Worm (Caenorhabditis elegans): ENCODE data around the gene ZC262.2.
"Not testable (repeated sequence)": the region's sequence is repeated elsewhere in the genome, so short reads cannot be mapped to it uniquely, and the experiment has no call there.

ZC262.2 gene

DNA sequence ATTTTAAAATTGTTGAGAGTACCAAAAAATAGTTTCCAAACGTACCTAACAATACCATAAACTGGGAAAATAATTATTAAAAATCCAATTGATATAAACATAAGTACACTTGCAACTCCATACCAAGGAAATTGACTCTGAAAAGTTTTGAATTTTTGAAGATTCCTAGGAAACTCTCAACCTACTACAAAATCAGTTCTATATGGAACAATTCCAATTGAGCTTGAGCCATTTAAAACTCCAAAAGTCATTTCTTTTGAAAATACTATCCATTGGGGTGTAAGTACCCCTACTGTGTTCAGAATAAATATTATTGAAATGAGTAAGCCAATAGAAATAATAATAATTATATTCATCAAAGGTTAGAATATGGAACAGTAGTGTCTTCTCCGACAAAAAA is 7.5 kb downstream of the ZC262.2 start, which contains the start of gene clc-28:
Gene clc-28, minus strand, starts transcription at position 101 of the 400 bp plus-strand sequence.
- not testable (repeated sequence) for TF ChIP-seq ceh-36 (tag; optimal IDR thresholded peaks at IDR 0.05); sea-1 (GFP tag; conservative IDR thresholded peaks at IDR 0.05); aly-1 (tag; optimal IDR thresholded peaks at IDR 0.05)

DNA sequence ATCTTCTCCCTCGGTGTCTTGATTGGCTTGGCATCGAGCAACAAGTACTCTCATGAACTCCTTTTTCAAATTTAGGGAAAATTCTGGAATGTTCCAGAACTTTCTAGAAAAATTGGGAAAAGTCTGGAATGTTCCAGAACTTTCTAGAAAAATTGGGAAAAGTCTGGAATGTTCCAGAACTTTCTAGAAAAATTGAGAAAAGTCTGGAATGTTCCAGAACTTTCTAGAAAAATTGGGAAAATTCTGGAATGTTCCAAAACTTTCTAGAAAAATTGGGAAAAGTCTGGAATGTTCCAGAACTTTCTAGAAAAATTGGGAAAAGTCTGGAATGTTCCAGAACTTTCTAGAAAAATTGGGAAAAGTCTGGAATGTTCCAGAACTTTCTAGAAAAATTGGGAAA is 12.4 kb downstream of the ZC262.2 start, which contains the start of gene ZC262.7:
Gene ZC262.7, minus strand, starts transcription at position 54 of the 400 bp plus-strand sequence.
- TF ChIP-seq F13C5.2 (tag; optimal IDR thresholded peaks at IDR 0.05); ama-1 (optimal IDR thresholded peaks at IDR 0.05); aly-1 (tag; optimal IDR thresholded peaks at IDR 0.05): not testable (repeated sequence)

DNA sequence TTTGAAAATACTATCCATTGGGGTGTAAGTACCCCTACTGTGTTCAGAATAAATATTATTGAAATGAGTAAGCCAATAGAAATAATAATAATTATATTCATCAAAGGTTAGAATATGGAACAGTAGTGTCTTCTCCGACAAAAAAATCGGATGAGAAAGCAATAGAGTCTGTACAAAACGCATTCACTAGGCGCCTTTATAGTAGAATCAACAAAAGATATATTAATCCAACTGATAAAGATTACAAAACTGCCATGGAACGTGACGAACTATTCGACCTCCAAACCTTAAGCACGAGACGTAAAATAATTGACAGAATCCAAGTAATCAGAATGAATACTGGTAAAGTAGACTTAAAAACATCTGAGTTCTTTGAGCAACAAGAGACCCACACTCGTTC is 16.0 kb downstream of the ZC262.2 start, which contains the start of gene clc-29:
Gene clc-29, minus strand, starts transcription at position 101 of the 400 bp plus-strand sequence.
- not testable (repeated sequence) for TF ChIP-seq aly-1 (tag; optimal IDR thresholded peaks at IDR 0.05); F13C5.2 (tag; optimal IDR thresholded peaks at IDR 0.05); tbx-37 (GFP tag; conservative IDR thresholded peaks at IDR 0.05)

DNA sequence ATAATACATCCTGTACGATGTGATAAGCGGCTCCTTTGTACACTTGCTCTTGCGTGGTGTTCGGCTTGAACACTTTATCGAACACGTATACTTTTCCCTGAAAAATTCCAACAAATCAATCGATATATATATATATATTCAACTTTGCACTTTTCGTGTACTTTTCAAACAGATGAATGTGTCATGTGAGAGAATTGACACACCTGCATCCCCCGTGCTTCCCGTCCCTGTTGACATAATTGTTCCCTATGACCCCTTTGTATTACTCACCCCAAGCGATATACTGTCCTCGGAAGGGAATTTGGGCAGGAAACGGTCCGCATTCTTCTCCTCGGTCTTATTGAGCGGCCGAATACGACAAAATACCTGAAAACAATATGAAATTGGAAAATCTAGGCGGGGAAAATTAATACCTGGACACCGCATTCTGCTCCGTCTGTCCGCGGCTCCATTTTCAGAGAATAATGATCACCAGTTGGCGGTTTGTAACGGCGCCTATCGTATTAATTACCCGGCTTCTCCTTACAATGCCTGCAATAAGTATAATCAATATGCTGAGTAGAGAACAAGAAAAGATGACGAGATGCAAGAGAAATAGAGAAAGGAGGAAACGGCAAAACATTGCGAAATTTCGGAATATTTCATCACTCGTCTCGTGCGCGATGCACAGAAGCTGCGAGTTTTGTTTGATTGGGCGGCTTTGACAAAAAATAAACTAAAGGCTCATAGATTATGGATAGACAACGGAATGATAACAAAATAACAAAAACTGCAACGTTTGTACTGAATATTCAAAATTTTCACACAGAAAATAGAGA is 23.0 kb downstream of the ZC262.2 start, which contains the start of gene unc-116:
Gene unc-116, minus strand, starts transcription at position 531 of the 818 bp plus-strand sequence.
- TF ChIP-seq scrt-1 (GFP tag; IDR thresholded peaks at IDR 0.05) (no peak), hmg-4 (GFP tag; optimal IDR thresholded peaks at IDR 0.05) (peak; percentile 63)

DNA sequence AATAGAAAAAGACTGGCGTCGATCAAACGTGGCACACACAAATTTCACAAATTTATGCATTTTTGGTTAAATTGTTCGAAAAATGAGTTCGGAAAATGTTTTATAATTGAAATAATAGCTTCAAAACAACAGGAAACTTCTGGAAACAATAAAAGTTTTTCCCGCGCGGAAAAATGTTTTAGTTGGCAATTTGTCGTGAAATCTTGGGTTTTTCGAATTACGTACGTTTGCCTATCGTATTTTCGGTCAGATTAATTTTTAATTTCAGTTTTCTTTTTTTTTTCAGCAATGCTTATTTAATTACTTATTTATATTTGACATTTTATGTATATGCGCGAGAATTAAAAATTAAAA is 23.6 kb downstream of the ZC262.2 start:
- TF ChIP-seq sea-1 (GFP tag; conservative IDR thresholded peaks at IDR 0.05) (no peak), ceh-13 (GFP tag; optimal IDR thresholded peaks at IDR 0.05) (no peak), F13C5.2 (tag; optimal IDR thresholded peaks at IDR 0.05) (no peak), hmg-4 (GFP tag; optimal IDR thresholded peaks at IDR 0.05) (no peak), ets-7 (tag; optimal IDR thresholded peaks at IDR 0.05) (no peak), flt-1 (GFP tag; IDR thresholded peaks at IDR 0.05) (no peak), ceh-36 (tag; optimal IDR thresholded peaks at IDR 0.05) (no peak), tbx-37 (GFP tag; conservative IDR thresholded peaks at IDR 0.05) (no peak), aly-1 (tag; optimal IDR thresholded peaks at IDR 0.05) (no peak), pes-1 (GFP tag; IDR thresholded peaks at IDR 0.05) (no peak), B0310.2 (tag; optimal IDR thresholded peaks at IDR 0.05) (no peak)

DNA sequence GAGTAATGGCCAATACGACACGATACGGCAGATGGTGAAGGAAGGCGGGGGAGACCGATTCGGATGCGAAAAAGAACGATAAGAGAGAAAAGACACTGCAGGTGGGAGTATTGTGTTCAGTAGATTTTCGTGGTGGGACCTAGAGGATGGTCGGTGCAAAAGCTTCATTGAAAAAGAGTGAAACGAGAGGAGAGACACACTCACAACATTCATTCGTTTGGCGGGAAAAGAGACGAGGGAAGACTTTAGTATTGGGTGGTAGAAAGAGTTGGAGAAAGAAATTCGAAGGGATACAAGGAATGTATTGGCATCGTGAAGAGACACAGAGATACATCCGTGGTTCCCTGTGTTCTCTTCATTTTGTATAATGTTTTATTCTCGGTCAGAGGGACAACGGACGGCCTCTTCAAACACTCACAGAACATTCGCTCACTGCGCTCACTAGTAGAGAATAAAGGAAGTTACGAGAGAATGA is 24.6 kb downstream of the ZC262.2 start:
- TF ChIP-seq tbx-37 (GFP tag; conservative IDR thresholded peaks at IDR 0.05) (no peak), aly-1 (tag; optimal IDR thresholded peaks at IDR 0.05) (peak; percentile 72), hmg-4 (GFP tag; optimal IDR thresholded peaks at IDR 0.05) (peak; percentile 78), F13C5.2 (tag; optimal IDR thresholded peaks at IDR 0.05) (peak; percentile 49), tra-4 (tag; optimal IDR thresholded peaks at IDR 0.05) (no peak)

DNA sequence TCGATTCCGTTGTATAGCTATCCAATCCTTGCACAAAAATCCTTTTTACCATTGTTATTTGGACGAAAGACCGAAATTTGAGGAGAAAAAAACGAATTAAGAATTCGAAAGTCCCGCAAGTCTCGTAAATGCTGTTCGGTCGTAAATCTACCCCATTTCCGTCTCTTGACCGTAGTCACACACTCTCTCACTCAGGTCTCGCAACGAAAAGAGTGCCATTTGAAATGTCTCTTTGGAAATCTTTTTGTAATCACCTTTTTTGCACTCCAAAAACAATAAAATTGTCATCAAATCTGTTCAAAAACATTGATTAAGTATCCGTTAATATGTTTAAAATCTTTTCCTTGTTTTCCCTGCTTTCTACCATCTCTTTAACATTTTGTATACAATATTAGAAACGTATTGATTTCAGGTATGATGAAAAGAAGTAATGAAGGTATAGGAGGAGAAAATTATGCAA is 26.4 kb downstream of the ZC262.2 start, which contains the start of the genes R05D3.8 and rfp-1:
Gene R05D3.8, minus strand, starts transcription at position 115 of the 460 bp plus-strand sequence.
Gene rfp-1, plus strand, starts transcription at position 410 of the 460 bp plus-strand sequence.
- TF ChIP-seq ceh-36 (tag; optimal IDR thresholded peaks at IDR 0.05): no peak
- no peak for TF ChIP-seq tbx-11 (GFP tag; IDR thresholded peaks at IDR 0.05)
- no peak for TF ChIP-seq flt-1 (GFP tag; IDR thresholded peaks at IDR 0.05)

DNA sequence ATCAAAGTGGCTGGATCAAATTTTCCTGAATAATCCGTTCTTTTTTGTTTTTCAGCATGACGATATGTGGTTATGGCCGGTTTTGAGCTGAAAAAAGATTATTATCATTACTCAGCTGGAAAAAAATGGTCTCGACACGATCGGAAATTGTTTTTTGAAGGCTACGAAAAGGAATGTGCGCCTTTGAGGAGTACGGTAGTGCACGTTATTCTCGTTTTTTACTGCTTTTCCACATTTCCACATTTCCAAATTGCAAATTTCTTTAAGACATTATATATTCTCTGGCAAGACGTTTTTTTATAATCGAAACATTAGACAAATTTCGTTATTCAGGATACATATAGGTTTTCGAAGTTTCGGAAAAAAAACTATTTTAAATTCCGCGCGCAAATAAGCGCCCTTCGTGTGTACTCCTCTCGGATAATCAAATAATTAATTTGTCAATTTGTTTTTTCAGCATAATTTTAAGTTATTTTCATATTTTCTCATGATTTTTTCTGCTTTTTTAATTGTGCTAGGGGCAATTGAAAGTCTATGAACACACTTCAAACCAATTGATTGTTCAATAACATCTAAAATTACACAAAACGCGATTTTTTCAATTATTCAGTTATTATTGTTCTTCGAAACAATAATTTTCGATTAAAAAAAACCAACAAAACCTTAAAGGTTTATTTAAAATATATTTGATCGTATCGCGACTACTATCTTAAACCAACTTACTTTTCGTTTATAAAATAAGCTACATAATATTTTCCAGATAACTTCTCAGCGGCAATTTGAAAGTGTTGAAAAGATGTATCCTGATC is 31.6 kb downstream of the ZC262.2 start, which contains the start of gene R05D3.3:
Gene R05D3.3, plus strand, starts transcription at position 759 of the 809 bp plus-strand sequence.
- TF ChIP-seq pes-1 (GFP tag; IDR thresholded peaks at IDR 0.05) (no peak), F13C5.2 (tag; optimal IDR thresholded peaks at IDR 0.05) (no peak), ceh-13 (GFP tag; optimal IDR thresholded peaks at IDR 0.05) (no peak), ceh-36 (tag; optimal IDR thresholded peaks at IDR 0.05) (no peak)

ce11 chrIII:8368619-8369018 is 36.8 kb downstream of the ZC262.2 start, which contains the start of gene R05D3.9:
R05D3.9 (minus strand) TSS chrIII:8368719.
- TF ChIP-seq F13C5.2 (tag; optimal IDR thresholded peaks at IDR 0.05): no peak
- no peak for TF ChIP-seq sea-1 (GFP tag; conservative IDR thresholded peaks at IDR 0.05)
- no peak for TF ChIP-seq scrt-1 (GFP tag; IDR thresholded peaks at IDR 0.05)
- no peak for TF ChIP-seq flt-1 (GFP tag; IDR thresholded peaks at IDR 0.05)
- no peak for TF ChIP-seq hmg-4 (GFP tag; optimal IDR thresholded peaks at IDR 0.05)
- TF ChIP-seq tbx-11 (GFP tag; IDR thresholded peaks at IDR 0.05): no peak
- TF ChIP-seq ceh-13 (GFP tag; optimal IDR thresholded peaks at IDR 0.05): no peak
- no peak for TF ChIP-seq hnd-1 (tag; optimal IDR thresholded peaks at IDR 0.05)
- no peak for TF ChIP-seq aly-1 (tag; optimal IDR thresholded peaks at IDR 0.05)
- no peak for TF ChIP-seq pes-1 (GFP tag; IDR thresholded peaks at IDR 0.05)
- no peak for TF ChIP-seq ama-1 (optimal IDR thresholded peaks at IDR 0.05)
- no peak for TF ChIP-seq ets-7 (tag; optimal IDR thresholded peaks at IDR 0.05)

Measured in whole organism, early embryonic.